Fruit fly (Drosophila melanogaster) whole organism, embryonic: Measurements from ENCODE around the gene CG3630.

Source experiments
- Ada2b ChIP-seq: fragments of 200-800 bp; sonication (Bioruptor generic); IDR thresholded peaks from 2 replicates; pipeline ENCODE4 v1.3.6; 2022; ENCODE audit warnings: missing biosample characterization, missing genetic modification characterization
- Bgb ChIP-seq: fragments of 200-800 bp; sonication (Bioruptor generic); IDR thresholded peaks from 2 replicates; pipeline ENCODE4 v1.3.6; 2022; ENCODE audit warnings: missing biosample characterization, missing genetic modification characterization; ENCODE audit not compliant: partially characterized antibody
- Bteb2 ChIP-seq: fragments of 200-800 bp; sonication (Bioruptor generic); optimal IDR thresholded peaks from 2 replicates; lab custom pipeline; 2016; ENCODE audit warnings: missing biosample characterization, missing genetic modification characterization
- CG10209 ChIP-seq: fragments of 200-800 bp; sonication (Bioruptor generic); optimal IDR thresholded peaks from 3 replicates; lab custom pipeline; 2017; ENCODE audit warnings: missing biosample characterization, mild to moderate bottlenecking, missing genetic modification characterization, missing genetic modification reagents
- CG10543 ChIP-seq: fragments of 200-800 bp; sonication (Bioruptor generic); optimal IDR thresholded peaks from 3 replicates; lab custom pipeline; 2017; ENCODE audit warnings: missing biosample characterization, mild to moderate bottlenecking, missing genetic modification characterization, moderate library complexity
- CG12659 ChIP-seq: fragments of 200-800 bp; sonication (Bioruptor generic); optimal IDR thresholded peaks from 3 replicates; lab custom pipeline; 2017; ENCODE audit warnings: mild to moderate bottlenecking, missing biosample characterization, missing genetic modification reagents, missing genetic modification characterization
- CG13296 ChIP-seq: fragments of 200-800 bp; sonication (Bioruptor generic); optimal IDR thresholded peaks from 3 replicates; lab custom pipeline; 2018; ENCODE audit warnings: missing biosample characterization, mild to moderate bottlenecking, missing genetic modification characterization
- CG13424 ChIP-seq: fragments of 200-800 bp; sonication (Bioruptor generic); optimal IDR thresholded peaks from 2 replicates; lab custom pipeline; 2019; ENCODE audit warnings: missing biosample characterization, mild to moderate bottlenecking, missing genetic modification characterization, moderate library complexity
- CG13775 ChIP-seq: fragments of 200-800 bp; sonication (Bioruptor generic); optimal IDR thresholded peaks from 3 replicates; lab custom pipeline; 2017; ENCODE audit warnings: missing biosample characterization, mild to moderate bottlenecking, missing genetic modification characterization
- CG15601 ChIP-seq: fragments of 200-800 bp; sonication (Bioruptor generic); optimal IDR thresholded peaks from 3 replicates; lab custom pipeline; 2019; ENCODE audit warnings: missing biosample characterization, mild to moderate bottlenecking, missing genetic modification characterization, moderate library complexity
- CG1647 ChIP-seq: fragments of 200-800 bp; sonication (Bioruptor generic); optimal IDR thresholded peaks from 3 replicates; lab custom pipeline; 2016; ENCODE audit warnings: missing biosample characterization, missing genetic modification characterization
- CG17186 ChIP-seq: fragments of 200-800 bp; sonication (Bioruptor generic); optimal IDR thresholded peaks from 3 replicates; lab custom pipeline; 2017; ENCODE audit warnings: missing biosample characterization, missing genetic modification reagents, missing genetic modification characterization
- CG1792 ChIP-seq: fragments of 200-800 bp; sonication (Bioruptor generic); optimal IDR thresholded peaks from 2 replicates; lab custom pipeline; 2016; ENCODE audit warnings: missing biosample characterization, missing genetic modification characterization
- CG2678 ChIP-seq: fragments of 200-800 bp; sonication (Bioruptor generic); optimal IDR thresholded peaks from 3 replicates; lab custom pipeline; 2019; ENCODE audit warnings: missing biosample characterization, mild to moderate bottlenecking, missing genetic modification characterization, moderate library complexity
- CG30020 ChIP-seq: fragments of 200-800 bp; optimal IDR thresholded peaks from 2 replicates; lab custom pipeline; 2019; ENCODE audit warnings: missing biosample characterization, mild to moderate bottlenecking, missing genetic modification characterization, moderate library complexity
- CG32772 ChIP-seq: fragments of 200-800 bp; sonication (Bioruptor generic); IDR thresholded peaks from 2 replicates; pipeline ENCODE4 v1.3.6; 2022; ENCODE audit warnings: missing biosample characterization, missing genetic modification characterization
- CG3281 ChIP-seq: fragments of 200-800 bp; sonication (Bioruptor generic); optimal IDR thresholded peaks from 3 replicates; lab custom pipeline; 2017; ENCODE audit warnings: missing biosample characterization, mild to moderate bottlenecking, missing genetic modification characterization
- CG7987 ChIP-seq: fragments of 200-800 bp; sonication (Bioruptor generic); optimal IDR thresholded peaks from 2 replicates; lab custom pipeline; 2018; ENCODE audit warnings: missing biosample characterization, mild to moderate bottlenecking, missing genetic modification characterization, moderate library complexity
- CG8924 ChIP-seq: fragments of 200-800 bp; optimal IDR thresholded peaks from 3 replicates; lab custom pipeline; 2019; ENCODE audit warnings: missing biosample characterization, mild to moderate bottlenecking, missing genetic modification characterization, moderate library complexity
- CG9215 ChIP-seq: fragments of 200-800 bp; sonication (Bioruptor generic); IDR thresholded peaks from 2 replicates; pipeline ENCODE4 v1.3.6; 2022; ENCODE audit warnings: missing biosample characterization, missing genetic modification characterization
- CG9609 ChIP-seq: fragments of 200-800 bp; sonication (Bioruptor generic); optimal IDR thresholded peaks from 3 replicates; lab custom pipeline; 2016; ENCODE audit warnings: missing biosample characterization, missing genetic modification characterization
- CG9817 ChIP-seq: fragments of 200-800 bp; sonication (Bioruptor generic); optimal IDR thresholded peaks from 2 replicates; lab custom pipeline; 2018; ENCODE audit warnings: missing biosample characterization, mild to moderate bottlenecking, missing genetic modification characterization, moderate library complexity
- CoRest ChIP-seq: fragments of 200-800 bp; sonication (Bioruptor generic); optimal IDR thresholded peaks from 3 replicates; lab custom pipeline; 2018; ENCODE audit warnings: missing biosample characterization, mild to moderate bottlenecking, missing genetic modification characterization, moderate library complexity
- Dad ChIP-seq: fragments of 200-800 bp; sonication (Bioruptor generic); optimal IDR thresholded peaks from 3 replicates; lab custom pipeline; 2016; ENCODE audit warnings: missing biosample characterization, missing genetic modification characterization
- Dbx ChIP-seq: fragments of 200-800 bp; sonication (Bioruptor generic); IDR thresholded peaks from 3 replicates; pipeline ENCODE4 v1.3.6; 2022; ENCODE audit warnings: missing biosample characterization, missing genetic modification characterization
- Dfd ChIP-seq, 2 experiments: fragments of >200 bp; optimal IDR thresholded peaks; 2 replicates each; lab custom pipeline; 2017; ENCODE audit warnings: missing biosample characterization in 2 of 2, missing genetic modification characterization in 2 of 2
- Dref ChIP-seq: fragments of 200-800 bp; sonication (Bioruptor generic); IDR thresholded peaks from 2 replicates; pipeline ENCODE4 v1.3.6; 2022; ENCODE audit warnings: missing biosample characterization, missing genetic modification characterization
- Ets97D ChIP-seq: fragments of 200-800 bp; sonication (Bioruptor generic); optimal IDR thresholded peaks from 3 replicates; lab custom pipeline; 2016; ENCODE audit warnings: missing biosample characterization, missing genetic modification characterization
- HmgD ChIP-seq: fragments of 200-800 bp; sonication (Bioruptor generic); optimal IDR thresholded peaks from 3 replicates; lab custom pipeline; 2016; ENCODE audit warnings: missing biosample characterization, missing genetic modification characterization
- Max ChIP-seq: fragments of 200-800 bp; sonication (Bioruptor generic); optimal IDR thresholded peaks from 2 replicates; lab custom pipeline; 2016; ENCODE audit warnings: missing biosample characterization, mild to moderate bottlenecking, missing genetic modification characterization
- Mes4 ChIP-seq: fragments of 200-800 bp; sonication (Bioruptor generic); optimal IDR thresholded peaks from 2 replicates; lab custom pipeline; 2016; ENCODE audit warnings: missing biosample characterization, missing genetic modification characterization
- Ssrp ChIP-seq: fragments of 200-800 bp; sonication (Bioruptor generic); optimal IDR thresholded peaks from 2 replicates; lab custom pipeline; 2018; ENCODE audit warnings: missing biosample characterization, mild to moderate bottlenecking, missing genetic modification characterization, moderate library complexity
- Usf ChIP-seq: fragments of 200-800 bp; sonication (Bioruptor generic); optimal IDR thresholded peaks from 2 replicates; lab custom pipeline; 2017; ENCODE audit warnings: missing genotype, missing biosample characterization, missing genetic modification characterization
- bbx ChIP-seq: fragments of 200-800 bp; sonication (Bioruptor generic); IDR thresholded peaks from 2 replicates; pipeline ENCODE4 v1.3.6; 2022; ENCODE audit warnings: missing biosample characterization, missing genetic modification characterization; ENCODE audit not compliant: partially characterized antibody
- bsh ChIP-seq, 2 experiments: fragments of 200-800 bp; sonication (Bioruptor generic); optimal IDR thresholded peaks; 2 replicates each; lab custom pipeline; 2017 to 2018; ENCODE audit warnings: mild to moderate bottlenecking in 2 of 2, missing biosample characterization in 2 of 2, missing genetic modification characterization in 2 of 2, moderate library complexity in 1 of 2
- chif ChIP-seq, 2 experiments: fragments of 200-800 bp; sonication (Bioruptor generic); optimal IDR thresholded peaks; 3 replicates each; lab custom pipeline; 2016; ENCODE audit warnings: missing biosample characterization in 2 of 2, missing genetic modification characterization in 2 of 2
- dmrt11E ChIP-seq: fragments of 200-800 bp; sonication (Bioruptor generic); optimal IDR thresholded peaks from 3 replicates; lab custom pipeline; 2018; ENCODE audit warnings: missing biosample characterization, mild to moderate bottlenecking, missing genetic modification characterization, moderate library complexity
- ftz-f1 ChIP-seq: fragments of 200-800 bp; sonication (Bioruptor generic); optimal IDR thresholded peaks from 2 replicates; lab custom pipeline; 2016; ENCODE audit warnings: missing biosample characterization, missing genetic modification characterization
- hb ChIP-seq: fragments of 200-800 bp; sonication (Bioruptor generic); IDR thresholded peaks from 3 replicates; pipeline ENCODE4 v1.3.6; 2022; ENCODE audit warnings: missing biosample characterization, missing genetic modification characterization; ENCODE audit not compliant: partially characterized antibody
- jumu ChIP-seq: fragments of 200-800 bp; sonication (Bioruptor generic); optimal IDR thresholded peaks from 3 replicates; lab custom pipeline; 2016; ENCODE audit warnings: missing biosample characterization, missing genetic modification characterization
- pfk ChIP-seq: fragments of 200-800 bp; sonication (Bioruptor generic); optimal IDR thresholded peaks from 2 replicates; lab custom pipeline; 2018; ENCODE audit warnings: missing biosample characterization, mild to moderate bottlenecking, missing genetic modification characterization, moderate library complexity
- phol ChIP-seq: fragments of 200-800 bp; sonication (Bioruptor generic); optimal IDR thresholded peaks from 3 replicates; lab custom pipeline; 2018; ENCODE audit warnings: missing biosample characterization, mild to moderate bottlenecking, missing genetic modification characterization, moderate library complexity
- pnt ChIP-seq: fragments of 200-800 bp; sonication (Bioruptor generic); optimal IDR thresholded peaks from 3 replicates; lab custom pipeline; 2016; ENCODE audit warnings: missing biosample characterization, missing genetic modification characterization
- shn ChIP-seq: fragments of 200-800 bp; sonication (Bioruptor generic); optimal IDR thresholded peaks from 3 replicates; lab custom pipeline; 2016; ENCODE audit warnings: missing biosample characterization, missing genetic modification characterization
- sim ChIP-seq: fragments of 200-800 bp; sonication (Bioruptor generic); IDR thresholded peaks from 2 replicates; pipeline ENCODE4 v1.3.6; 2022; ENCODE audit warnings: missing biosample characterization, missing genetic modification characterization
- sima ChIP-seq: fragments of 200-800 bp; sonication (Bioruptor generic); optimal IDR thresholded peaks from 2 replicates; lab custom pipeline; 2016; ENCODE audit warnings: missing biosample characterization, missing genetic modification characterization
- slp2 ChIP-seq: fragments of 200-800 bp; sonication (Bioruptor generic); optimal IDR thresholded peaks from 2 replicates; lab custom pipeline; 2016; ENCODE audit warnings: missing biosample characterization, missing genetic modification characterization
- tin ChIP-seq: fragments of 200-800 bp; sonication (Bioruptor generic); optimal IDR thresholded peaks from 3 replicates; lab custom pipeline; 2016; ENCODE audit warnings: missing biosample characterization, missing genetic modification characterization
- tll ChIP-seq, 2 experiments: fragments of 200-800 bp in 1 of 2; fragments of >200 bp in 1 of 2; sonication (Bioruptor generic) in 1 of 2; optimal IDR thresholded peaks; 2 replicates each; lab custom pipeline; 2017 to 2019; ENCODE audit warnings: missing biosample characterization in 2 of 2, missing genetic modification characterization in 2 of 2, mild to moderate bottlenecking in 1 of 2, moderate library complexity in 1 of 2
- unc-4 ChIP-seq: fragments of 200-800 bp; sonication (Bioruptor generic); IDR thresholded peaks from 2 replicates; pipeline ENCODE4 v1.3.6; 2022; ENCODE audit warnings: missing biosample characterization, missing genetic modification characterization; ENCODE audit not compliant: partially characterized antibody

The CG3630 gene

dm6 chrX:2149478-2149877, 12.5 kb upstream of the CG3630 start, which contains the start of gene bcn92:
TSS of gene bcn92 (minus strand) at chrX:2149647.
- TF ChIP-seq tll (GFP tag; optimal IDR thresholded peaks at IDR 0.05; lab: Kevin White, UChicago) = no peak
- peak; percentile 14 for TF ChIP-seq pnt (GFP tag; lab: Kevin White, UChicago)
- no peak for TF ChIP-seq sima
- peak; percentile 48 for TF ChIP-seq ftz-f1
- TF ChIP-seq Ada2b = peak; percentile 40; the same call in 1 of the 2 replicates
- TF ChIP-seq CG17186 (GFP tag; lab: Kevin White, UChicago) = no peak
- peak; percentile 52 for TF ChIP-seq tin (GFP tag; lab: Kevin White, UChicago)
- peak; percentile 24 for TF ChIP-seq CG3281
- peak; percentile 19 for TF ChIP-seq CG10209 (GFP tag; lab: Kevin White, UChicago)
- peak; percentile 43 for TF ChIP-seq CG1792 (GFP tag; lab: Kevin White, UChicago)
- no peak for TF ChIP-seq Dad
- TF ChIP-seq Max (GFP tag; lab: Kevin White, UChicago) = peak; percentile 33
- TF ChIP-seq CG9215 (GFP tag; lab: Robert Waterston, UW) = no peak
- TF ChIP-seq CG13424 (tag; lab: Kevin White, UChicago) = peak; percentile 38
- TF ChIP-seq Mes4 (GFP tag; lab: Kevin White, UChicago) = no peak
- peak; percentile 5 for TF ChIP-seq CG9817 (tag; lab: Kevin White, UChicago)
- TF ChIP-seq CG7987 = no peak
- TF ChIP-seq Usf (GFP tag; lab: Kevin White, UChicago) = peak; percentile 35
- TF ChIP-seq CG15601 = peak; percentile 20
- peak; percentile 7 for TF ChIP-seq CG13296 (GFP tag; lab: Kevin White, UChicago)
- TF ChIP-seq HmgD = no peak
- TF ChIP-seq CG9609 (GFP tag; lab: Kevin White, UChicago) = no peak
- TF ChIP-seq CG32772 (GFP tag; lab: Robert Waterston, UW) = 0 out of 2 replicates have a peak, but pooled peaks have one; percentile 5
- TF ChIP-seq unc-4 = peak; percentile 93
- TF ChIP-seq hb (GFP tag; lab: Robert Waterston, UW) = peak; percentile 87
- peak; percentile 32; the same call in 1 of the 2 replicates for TF ChIP-seq Dref (GFP tag; lab: Robert Waterston, UW)
- TF ChIP-seq Bteb2 (GFP tag; lab: Kevin White, UChicago) = peak; percentile 26
- no peak for TF ChIP-seq Dfd (GFP tag; optimal IDR thresholded peaks at IDR 0.05; lab: Kevin White, UChicago)
- TF ChIP-seq jumu (GFP tag; lab: Kevin White, UChicago) = peak; percentile 50
- TF ChIP-seq CG10543 (GFP tag; lab: Kevin White, UChicago) = peak; percentile 17
- TF ChIP-seq Ssrp = peak; percentile 2
- peak in 1 of 2 experiments; percentile 16 for TF ChIP-seq bsh (GFP tag; optimal IDR thresholded peaks at IDR 0.05; lab: Kevin White, UChicago)
- peak; percentile 42 for TF ChIP-seq CG2678 (tag; lab: Kevin White, UChicago)
- peak; percentile 16 for TF ChIP-seq shn (GFP tag; lab: Kevin White, UChicago)
- peak; percentile 95 for TF ChIP-seq Bgb (GFP tag; lab: Robert Waterston, UW)
- peak; percentile 48 for TF ChIP-seq Ets97D
- TF ChIP-seq CG8924 (tag; lab: Kevin White, UChicago) = peak; percentile 12
- peak; percentile 53 for TF ChIP-seq CG12659 (GFP tag; lab: Kevin White, UChicago)
- peak; percentile 16 for TF ChIP-seq slp2 (GFP tag; lab: Kevin White, UChicago)
- no peak for TF ChIP-seq sim (GFP tag; lab: Robert Waterston, UW)
- TF ChIP-seq CG13775 (GFP tag; lab: Kevin White, UChicago) = peak; percentile 38
- TF ChIP-seq Dbx (GFP tag; lab: Robert Waterston, UW) = peak; percentile 70
- TF ChIP-seq CG30020 (tag; lab: Kevin White, UChicago) = peak; percentile 26
- TF ChIP-seq bbx (GFP tag; lab: Robert Waterston, UW) = peak; percentile 97
- peak; percentile 5 for TF ChIP-seq phol (tag; lab: Kevin White, UChicago)
- TF ChIP-seq pfk (GFP tag; lab: Kevin White, UChicago) = no peak
- peak; percentile 12 to 35 for TF ChIP-seq chif (GFP tag; optimal IDR thresholded peaks at IDR 0.05; lab: Kevin White, UChicago)
- peak; percentile 22 for TF ChIP-seq CoRest (tag; lab: Kevin White, UChicago)
- TF ChIP-seq dmrt11E (tag; lab: Kevin White, UChicago) = peak; percentile 9
- peak; percentile 26 for TF ChIP-seq CG1647 (GFP tag; lab: Kevin White, UChicago)
